Worm (Caenorhabditis elegans) whole organism, late embryonic: ENCODE results near the gene srbc-71.

Experiments
- C08G9.2 ChIP-seq: sonication (generic microtip); optimal IDR thresholded peaks from 2 replicates; lab custom pipeline; 2016; ENCODE audit warnings: mild to moderate bottlenecking, missing genetic modification characterization, moderate library complexity, missing compliant biosample characterization
- F13H6.1 ChIP-seq: sonication (generic microtip); optimal IDR thresholded peaks from 2 replicates; lab custom pipeline; 2016; ENCODE audit warnings: missing genetic modification characterization, missing compliant biosample characterization
- T23F11.4 ChIP-seq: fragments of 200-800 bp; sonication (Bioruptor generic); optimal IDR thresholded peaks from 2 replicates; lab custom pipeline; 2018; ENCODE audit warnings: mild to moderate bottlenecking, missing genetic modification characterization, missing compliant biosample characterization
- ahr-1 ChIP-seq: sonication (generic microtip); optimal IDR thresholded peaks from 2 replicates; lab custom pipeline; 2016; ENCODE audit warnings: missing genetic modification characterization, missing compliant biosample characterization
- ama-1 ChIP-seq: fragments of 150-350 bp; optimal IDR thresholded peaks from 2 replicates; lab custom pipeline; 2014
- ceh-14 ChIP-seq: sonication (generic microtip); optimal IDR thresholded peaks from 2 replicates; lab custom pipeline; 2016; ENCODE audit warnings: missing genotype, missing genetic modification characterization, missing compliant biosample characterization
- ceh-18 ChIP-seq: sonication (generic microtip); optimal IDR thresholded peaks from 2 replicates; lab custom pipeline; 2016; ENCODE audit warnings: missing genetic modification characterization, missing compliant biosample characterization
- ceh-19 ChIP-seq: fragments of 200-800 bp; sonication (Bioruptor generic); optimal IDR thresholded peaks from 2 replicates; lab custom pipeline; 2018; ENCODE audit warnings: mild to moderate bottlenecking, missing genetic modification characterization, missing compliant biosample characterization
- ceh-2 ChIP-seq: sonication (generic microtip); optimal IDR thresholded peaks from 2 replicates; lab custom pipeline; 2016; ENCODE audit warnings: missing genotype, missing genetic modification characterization, missing compliant biosample characterization
- ceh-22 ChIP-seq: sonication (generic microtip); optimal IDR thresholded peaks from 2 replicates; lab custom pipeline; 2017; ENCODE audit warnings: missing biosample characterization, missing genetic modification characterization
- ceh-24 ChIP-seq: sonication (generic microtip); optimal IDR thresholded peaks from 2 replicates; lab custom pipeline; 2016; ENCODE audit warnings: mild to moderate bottlenecking, missing genetic modification characterization, missing compliant biosample characterization
- ceh-30 ChIP-seq: fragments of 150-350 bp; optimal IDR thresholded peaks from 2 replicates; lab custom pipeline; 2014; ENCODE audit warnings: missing biosample characterization, missing genetic modification characterization
- ceh-31 ChIP-seq: sonication (generic microtip); optimal IDR thresholded peaks from 2 replicates; lab custom pipeline; 2016; ENCODE audit warnings: missing genetic modification characterization, missing compliant biosample characterization
- ceh-45 ChIP-seq: fragments of 200-800 bp; sonication (Bioruptor generic); IDR thresholded peaks from 2 replicates; pipeline ENCODE4 v1.3.6; 2022; ENCODE audit warnings: missing genetic modification reagents, missing genetic modification characterization, missing compliant biosample characterization
- ceh-6 ChIP-seq: fragments of 200-800 bp; sonication (Bioruptor generic); optimal IDR thresholded peaks from 2 replicates; lab custom pipeline; 2018; ENCODE audit warnings: mild to moderate bottlenecking, missing genetic modification characterization, missing compliant biosample characterization
- che-1 ChIP-seq: sonication (generic microtip); optimal IDR thresholded peaks from 2 replicates; lab custom pipeline; 2016; ENCODE audit warnings: mild to moderate bottlenecking, missing genetic modification characterization, missing compliant biosample characterization
- fkh-10 ChIP-seq: fragments of 150-350 bp; optimal IDR thresholded peaks from 2 replicates; lab custom pipeline; 2014; ENCODE audit warnings: missing biosample characterization, missing genetic modification reagents, missing genetic modification characterization
- fkh-6 ChIP-seq: sonication (generic microtip); optimal IDR thresholded peaks from 2 replicates; lab custom pipeline; 2016; ENCODE audit warnings: missing genetic modification characterization, missing compliant biosample characterization
- hlh-6 ChIP-seq: sonication (generic microtip); optimal IDR thresholded peaks from 2 replicates; lab custom pipeline; 2016; ENCODE audit warnings: missing genotype, missing genetic modification characterization, missing compliant biosample characterization
- hlh-8 ChIP-seq: sonication (generic microtip); optimal IDR thresholded peaks from 2 replicates; lab custom pipeline; 2016; ENCODE audit warnings: missing genotype, missing genetic modification characterization, missing compliant biosample characterization
- lim-6 ChIP-seq: sonication (generic microtip); optimal IDR thresholded peaks from 2 replicates; lab custom pipeline; 2016; ENCODE audit warnings: missing genetic modification characterization, missing compliant biosample characterization
- madf-2 ChIP-seq: sonication (generic microtip); optimal IDR thresholded peaks from 2 replicates; lab custom pipeline; 2017; ENCODE audit warnings: missing genetic modification characterization, missing compliant biosample characterization
- mec-3 ChIP-seq: sonication (generic microtip); optimal IDR thresholded peaks from 2 replicates; lab custom pipeline; 2016; ENCODE audit warnings: borderline replicate concordance, missing genetic modification characterization, missing compliant biosample characterization
- nhr-11 ChIP-seq: fragments of 150-350 bp; optimal IDR thresholded peaks from 2 replicates; lab custom pipeline; 2014; ENCODE audit warnings: missing biosample characterization, missing genetic modification characterization
- npax-4 ChIP-seq: sonication (generic microtip); optimal IDR thresholded peaks from 2 replicates; lab custom pipeline; 2016; ENCODE audit warnings: missing genetic modification characterization, missing compliant biosample characterization
- pag-3 ChIP-seq: sonication (generic microtip); optimal IDR thresholded peaks from 2 replicates; lab custom pipeline; 2016; ENCODE audit warnings: missing compliant biosample characterization, missing genetic modification characterization, borderline replicate concordance
- pat-9 ChIP-seq: fragments of 200-800 bp; sonication (Bioruptor generic); optimal IDR thresholded peaks from 2 replicates; lab custom pipeline; 2018; ENCODE audit warnings: mild to moderate bottlenecking, missing genetic modification characterization, moderate library complexity, missing compliant biosample characterization
- pax-1 ChIP-seq: fragments of 150-350 bp; optimal IDR thresholded peaks from 2 replicates; lab custom pipeline; 2014; ENCODE audit warnings: missing biosample characterization, missing genetic modification characterization
- pha-2 ChIP-seq: sonication (generic microtip); optimal IDR thresholded peaks from 2 replicates; lab custom pipeline; 2017; ENCODE audit warnings: mild to moderate bottlenecking, missing genetic modification characterization, missing compliant biosample characterization
- pha-4 ChIP-seq: fragments of 150-350 bp; optimal IDR thresholded peaks from 2 replicates; lab custom pipeline; 2018; ENCODE audit warnings: missing biosample characterization, missing genetic modification reagents, missing genetic modification characterization
- pros-1 ChIP-seq: fragments of 150-350 bp; optimal IDR thresholded peaks from 2 replicates; lab custom pipeline; 2014; ENCODE audit warnings: missing biosample characterization, missing genetic modification reagents, missing genetic modification characterization
- ref-2 ChIP-seq: sonication (generic microtip); optimal IDR thresholded peaks from 2 replicates; lab custom pipeline; 2016; ENCODE audit warnings: missing genetic modification characterization, missing compliant biosample characterization
- rnt-1 ChIP-seq: sonication (generic microtip); optimal IDR thresholded peaks from 2 replicates; lab custom pipeline; 2016; ENCODE audit warnings: missing genetic modification characterization, missing compliant biosample characterization
- sox-2 ChIP-seq: fragments of 200-800 bp; sonication (Bioruptor generic); IDR thresholded peaks from 2 replicates; pipeline ENCODE4 v1.3.6; 2022; ENCODE audit warnings: missing genetic modification reagents, missing genetic modification characterization, missing compliant biosample characterization
- sox-4 ChIP-seq: sonication (generic microtip); optimal IDR thresholded peaks from 2 replicates; lab custom pipeline; 2017; ENCODE audit warnings: mild to moderate bottlenecking, missing genetic modification characterization, inconsistent platforms, missing compliant biosample characterization
- syd-9 ChIP-seq: sonication (generic microtip); optimal IDR thresholded peaks from 2 replicates; lab custom pipeline; 2016; ENCODE audit warnings: mild to moderate bottlenecking, missing genetic modification characterization, moderate library complexity, missing compliant biosample characterization
- tbx-7 ChIP-seq: sonication (generic microtip); optimal IDR thresholded peaks from 2 replicates; lab custom pipeline; 2016; ENCODE audit warnings: missing genotype, missing genetic modification characterization, missing compliant biosample characterization
- ztf-16 ChIP-seq: sonication (generic microtip); optimal IDR thresholded peaks from 2 replicates; lab custom pipeline; 2017; ENCODE audit warnings: missing genetic modification characterization, missing compliant biosample characterization

The srbc-71 gene

ce11 chrIV:4235315-4236024 lies 9.7 kb upstream of the srbc-71 start, which contains the start of the genes zipt-2.2 and dpy-13:
Gene zipt-2.2 (minus strand): TSS chrIV:4235365.
Gene dpy-13 (plus strand): TSS chrIV:4235614.
- TF ChIP-seq ama-1 (lab: Kevin White, UChicago) (no peak), pax-1 (tag; lab: Kevin White, UChicago) (no peak), fkh-10 (no peak), pat-9 (tag; lab: Kevin White, UChicago) (no peak), ceh-18 (tag; lab: Kevin White, UChicago) (no peak), ceh-14 (tag; lab: Kevin White, UChicago) (no peak), ref-2 (tag; lab: Kevin White, UChicago) (no peak), madf-2 (no peak), tbx-7 (tag; lab: Kevin White, UChicago) (no peak), fkh-6 (tag; lab: Kevin White, UChicago) (no peak), mec-3 (tag; lab: Kevin White, UChicago) (no peak), sox-4 (tag; lab: Kevin White, UChicago) (no peak), pha-4 (no peak)

- no peak for TF ChIP-seq ceh-45 (GFP tag; lab: Robert Waterston, UW)
- TF ChIP-seq ama-1 (lab: Kevin White, UChicago), result no peak
- no peak for TF ChIP-seq rnt-1 (tag; lab: Kevin White, UChicago)
- no peak for TF ChIP-seq F13H6.1 (tag; lab: Kevin White, UChicago)
- no peak for TF ChIP-seq nhr-11
- TF ChIP-seq npax-4 (tag; lab: Kevin White, UChicago), result no peak
- no peak for TF ChIP-seq pros-1 (tag; lab: Kevin White, UChicago)
- TF ChIP-seq lim-6 (tag; lab: Kevin White, UChicago), result no peak
- TF ChIP-seq hlh-6, result no peak
- no peak for TF ChIP-seq ceh-18 (tag; lab: Kevin White, UChicago)
- TF ChIP-seq sox-2 (GFP tag; lab: Robert Waterston, UW), result no peak
- TF ChIP-seq che-1, result no peak
- no peak for TF ChIP-seq pha-4
- no peak for TF ChIP-seq ceh-19 (GFP tag; lab: Kevin White, UChicago)
- no peak for TF ChIP-seq ceh-22 (tag; lab: Kevin White, UChicago)
- TF ChIP-seq ceh-31 (tag; lab: Kevin White, UChicago), result no peak
- TF ChIP-seq T23F11.4 (GFP tag; lab: Kevin White, UChicago), result no peak
- TF ChIP-seq ceh-30 (tag; lab: Kevin White, UChicago), result no peak
- no peak for TF ChIP-seq ceh-6 (GFP tag; lab: Kevin White, UChicago)
- TF ChIP-seq syd-9 (tag; lab: Kevin White, UChicago), result no peak
- TF ChIP-seq, all 69 proteins: peak for 0
Measured at ce11 chrIV:4227917-4228316, 2.2 kb upstream of the srbc-71 start, which contains the start of gene srbc-70. Gene srbc-70 (minus strand): TSS chrIV:4228017.

- TF ChIP-seq ahr-1, result no peak
Measured at ce11 chrIV:4219983-4220382, 5.8 kb downstream of the srbc-71 start, which contains the start of gene F30B5.11. Gene F30B5.11 (minus strand): TSS chrIV:4220083.

ce11 chrIV:4218276-4218675 lies 7.5 kb downstream of the srbc-71 start:
- no peak for TF ChIP-seq ceh-24
- no peak for TF ChIP-seq ceh-2 (tag; lab: Kevin White, UChicago)
- no peak for TF ChIP-seq hlh-8 (tag; lab: Kevin White, UChicago)
- no peak for TF ChIP-seq pha-2 (tag; lab: Kevin White, UChicago)
- no peak for TF ChIP-seq ztf-16 (tag; lab: Kevin White, UChicago)
- TF ChIP-seq pag-3 (tag; lab: Kevin White, UChicago), result no peak
- no peak for TF ChIP-seq C08G9.2 (tag; lab: Kevin White, UChicago)
